Fruit fly (Drosophila melanogaster) whole organism, embryonic: Measurements from ENCODE around the gene Nubp1.

Experiments
- CG11398 ChIP-seq: fragments of 200-800 bp; sonication (Bioruptor generic); optimal IDR thresholded peaks from 2 replicates; lab custom pipeline; 2016; ENCODE audit warnings: missing biosample characterization, missing genetic modification characterization
- CG11723 ChIP-seq: fragments of 200-800 bp; sonication (Bioruptor generic); optimal IDR thresholded peaks from 2 replicates; lab custom pipeline; 2017; ENCODE audit warnings: missing biosample characterization, mild to moderate bottlenecking, missing genetic modification characterization
- CG15514 ChIP-seq: fragments of 200-800 bp; sonication (Bioruptor generic); optimal IDR thresholded peaks from 3 replicates; lab custom pipeline; 2017; ENCODE audit warnings: missing biosample characterization, missing genetic modification characterization, mild to moderate bottlenecking, moderate library complexity, missing genetic modification reagents
- CG16779 ChIP-seq: fragments of 200-800 bp; sonication (Bioruptor generic); IDR thresholded peaks from 2 replicates; pipeline ENCODE4 v1.3.6; 2022; ENCODE audit warnings: missing biosample characterization, missing genetic modification characterization
- CG16815 ChIP-seq: fragments of 200-800 bp; sonication (Bioruptor generic); optimal IDR thresholded peaks from 3 replicates; lab custom pipeline; 2017; ENCODE audit warnings: missing biosample characterization, mild to moderate bottlenecking, missing genetic modification characterization
- CG17829 ChIP-seq: fragments of 200-800 bp; optimal IDR thresholded peaks from 2 replicates; lab custom pipeline; 2019; ENCODE audit warnings: missing biosample characterization, mild to moderate bottlenecking, missing genetic modification characterization, moderate library complexity
- CG17912 ChIP-seq: fragments of 200-800 bp; sonication (Bioruptor generic); optimal IDR thresholded peaks from 2 replicates; lab custom pipeline; 2018; ENCODE audit warnings: missing biosample characterization, mild to moderate bottlenecking, missing genetic modification characterization
- CG2120 ChIP-seq: fragments of 200-800 bp; sonication (Bioruptor generic); optimal IDR thresholded peaks from 3 replicates; lab custom pipeline; 2016; ENCODE audit warnings: missing biosample characterization, missing genetic modification characterization
- CG2129 ChIP-seq: fragments of 200-800 bp; sonication (Bioruptor generic); IDR thresholded peaks from 2 replicates; pipeline ENCODE4 v1.3.6; 2022; ENCODE audit warnings: missing biosample characterization, missing genetic modification characterization; ENCODE audit not compliant: partially characterized antibody
- CG30403 ChIP-seq: fragments of 200-800 bp; sonication (Bioruptor generic); optimal IDR thresholded peaks from 3 replicates; lab custom pipeline; 2016; ENCODE audit warnings: missing biosample characterization, missing genetic modification characterization
- CG32767 ChIP-seq: fragments of 200-800 bp; sonication (Bioruptor generic); IDR thresholded peaks from 2 replicates; pipeline ENCODE4 v1.3.6; 2022; ENCODE audit warnings: missing biosample characterization, missing genetic modification characterization
- CG33213 ChIP-seq: fragments of 200-800 bp; sonication (Bioruptor generic); optimal IDR thresholded peaks from 3 replicates; lab custom pipeline; 2016; ENCODE audit warnings: missing biosample characterization, missing genetic modification characterization
- CG42726 ChIP-seq: fragments of 200-800 bp; sonication (Bioruptor generic); IDR thresholded peaks from 2 replicates; pipeline ENCODE4 v1.3.6; 2022; ENCODE audit warnings: missing biosample characterization, missing genetic modification characterization; ENCODE audit not compliant: partially characterized antibody
- CG4820 ChIP-seq: fragments of 200-800 bp; sonication (Bioruptor generic); optimal IDR thresholded peaks from 3 replicates; lab custom pipeline; 2016; ENCODE audit warnings: missing biosample characterization, missing genetic modification characterization
- CG4854 ChIP-seq: fragments of 200-800 bp; sonication (Bioruptor generic); optimal IDR thresholded peaks from 2 replicates; lab custom pipeline; 2016; ENCODE audit warnings: missing biosample characterization, missing genetic modification characterization, inconsistent platforms
- CG7928 ChIP-seq: fragments of 200-800 bp; sonication (Bioruptor generic); optimal IDR thresholded peaks from 2 replicates; lab custom pipeline; 2017; ENCODE audit warnings: missing biosample characterization, mild to moderate bottlenecking, missing genetic modification characterization
- CG9817 ChIP-seq: fragments of 200-800 bp; sonication (Bioruptor generic); optimal IDR thresholded peaks from 2 replicates; lab custom pipeline; 2018; ENCODE audit warnings: missing biosample characterization, mild to moderate bottlenecking, missing genetic modification characterization, moderate library complexity
- Fer3 ChIP-seq: fragments of 200-800 bp; sonication (Bioruptor generic); optimal IDR thresholded peaks from 2 replicates; lab custom pipeline; 2018; ENCODE audit warnings: missing biosample characterization, mild to moderate bottlenecking, missing genetic modification characterization, moderate library complexity
- GATAe ChIP-seq: fragments of 200-800 bp; sonication (Bioruptor generic); conservative IDR thresholded peaks from 2 replicates; pipeline ENCODE4 v1.3.6; 2022; ENCODE audit warnings: missing biosample characterization, missing genetic modification characterization
- Hey ChIP-seq: fragments of 200-800 bp; sonication (Bioruptor generic); optimal IDR thresholded peaks from 3 replicates; lab custom pipeline; 2018; ENCODE audit warnings: missing biosample characterization, mild to moderate bottlenecking, missing genetic modification characterization
- MBD-R2 ChIP-seq: fragments of 200-800 bp; sonication (Bioruptor generic); IDR thresholded peaks from 2 replicates; pipeline ENCODE4 v1.3.6; 2022; ENCODE audit warnings: missing biosample characterization, missing genetic modification characterization
- Nf-YC ChIP-seq: fragments of 200-800 bp; optimal IDR thresholded peaks from 3 replicates; lab custom pipeline; 2019; ENCODE audit warnings: missing biosample characterization, mild to moderate bottlenecking, missing genetic modification characterization, moderate library complexity
- Oaz ChIP-seq: fragments of 200-800 bp; sonication (Bioruptor generic); IDR thresholded peaks from 2 replicates; pipeline ENCODE4 v1.3.6; 2022; ENCODE audit warnings: missing biosample characterization, missing genetic modification characterization
- Optix ChIP-seq: fragments of 200-800 bp; sonication (Bioruptor generic); IDR thresholded peaks from 3 replicates; pipeline ENCODE4 v1.3.6; 2022; ENCODE audit warnings: missing biosample characterization, missing genetic modification characterization
- Scr ChIP-seq: fragments of 200-800 bp; sonication (Bioruptor generic); IDR thresholded peaks from 2 replicates; pipeline ENCODE4 v1.3.6; 2022; ENCODE audit warnings: missing biosample characterization, missing genetic modification characterization; ENCODE audit not compliant: partially characterized antibody
- Sox100B ChIP-seq: fragments of 200-800 bp; sonication (Bioruptor generic); optimal IDR thresholded peaks from 3 replicates; lab custom pipeline; 2018; ENCODE audit warnings: missing biosample characterization, mild to moderate bottlenecking, missing genetic modification characterization
- aop ChIP-seq: fragments of 200-800 bp; sonication (Bioruptor generic); IDR thresholded peaks from 2 replicates; pipeline ENCODE4 v1.3.6; 2022; ENCODE audit warnings: missing biosample characterization, missing genetic modification characterization
- caup ChIP-seq: fragments of 200-800 bp; sonication (Bioruptor generic); optimal IDR thresholded peaks from 3 replicates; lab custom pipeline; 2017; ENCODE audit warnings: missing biosample characterization, mild to moderate bottlenecking, missing genetic modification characterization, moderate library complexity; ENCODE audit not compliant: severe bottlenecking
- crp ChIP-seq, 2 experiments: fragments of 200-800 bp; sonication (Bioruptor generic); optimal IDR thresholded peaks; 2 replicates in 1 of 2; 3 replicates in 1 of 2; lab custom pipeline; 2017; ENCODE audit warnings: missing biosample characterization in 2 of 2, missing genetic modification characterization in 2 of 2, mild to moderate bottlenecking in 1 of 2, moderate library complexity in 1 of 2
- eve ChIP-seq, 2 experiments: fragments of >200 bp; optimal IDR thresholded peaks; 2 replicates each; lab custom pipeline; 2017; ENCODE audit warnings: missing biosample characterization in 2 of 2, missing genetic modification characterization in 2 of 2
- exex ChIP-seq: fragments of 200-800 bp; sonication (Bioruptor generic); optimal IDR thresholded peaks from 4 replicates; lab custom pipeline; 2018; ENCODE audit warnings: missing biosample characterization, mild to moderate bottlenecking, missing genetic modification characterization, moderate library complexity
- fd102C ChIP-seq: fragments of 200-800 bp; sonication (Bioruptor generic); optimal IDR thresholded peaks from 2 replicates; lab custom pipeline; 2018; ENCODE audit warnings: missing biosample characterization, mild to moderate bottlenecking, missing genetic modification characterization, moderate library complexity
- fu2 ChIP-seq: fragments of 200-800 bp; sonication (Bioruptor generic); optimal IDR thresholded peaks from 2 replicates; lab custom pipeline; 2016; ENCODE audit warnings: missing biosample characterization, missing genetic modification characterization
- gce ChIP-seq: fragments of 200-800 bp; sonication (Bioruptor generic); IDR thresholded peaks from 3 replicates; pipeline ENCODE4 v1.3.6; 2022; ENCODE audit warnings: missing biosample characterization, missing genetic modification characterization
- h ChIP-seq: fragments of >200 bp; optimal IDR thresholded peaks from 2 replicates; lab custom pipeline; 2017
- hb ChIP-seq: fragments of 200-800 bp; sonication (Bioruptor generic); IDR thresholded peaks from 3 replicates; pipeline ENCODE4 v1.3.6; 2022; ENCODE audit warnings: missing biosample characterization, missing genetic modification characterization; ENCODE audit not compliant: partially characterized antibody
- hbn ChIP-seq: fragments of 200-800 bp; sonication (Bioruptor generic); IDR thresholded peaks from 2 replicates; pipeline ENCODE4 v1.3.6; 2022; ENCODE audit warnings: missing biosample characterization, missing genetic modification characterization; ENCODE audit not compliant: partially characterized antibody
- mld ChIP-seq: fragments of 200-800 bp; sonication (Bioruptor generic); IDR thresholded peaks from 3 replicates; pipeline ENCODE4 v1.3.6; 2022; ENCODE audit warnings: missing biosample characterization, missing genetic modification characterization; ENCODE audit not compliant: partially characterized antibody
- oc ChIP-seq: fragments of 200-800 bp; sonication (Bioruptor generic); optimal IDR thresholded peaks from 2 replicates; lab custom pipeline; 2018; ENCODE audit warnings: missing biosample characterization, mild to moderate bottlenecking, missing genetic modification characterization, moderate library complexity
- salm ChIP-seq: fragments of 200-800 bp; sonication (Bioruptor generic); optimal IDR thresholded peaks from 2 replicates; lab custom pipeline; 2018; ENCODE audit warnings: missing biosample characterization, mild to moderate bottlenecking, missing genetic modification characterization
- schlank ChIP-seq: fragments of 200-800 bp; sonication (Bioruptor generic); optimal IDR thresholded peaks from 2 replicates; lab custom pipeline; 2018; ENCODE audit warnings: missing biosample characterization, mild to moderate bottlenecking, missing genetic modification characterization
- shn ChIP-seq: fragments of 200-800 bp; sonication (Bioruptor generic); optimal IDR thresholded peaks from 3 replicates; lab custom pipeline; 2016; ENCODE audit warnings: missing biosample characterization, missing genetic modification characterization
- sna ChIP-seq: fragments of 200-800 bp; sonication (Bioruptor generic); IDR thresholded peaks from 2 replicates; pipeline ENCODE4 v1.3.6; 2022; ENCODE audit warnings: missing biosample characterization, missing genetic modification characterization; ENCODE audit not compliant: partially characterized antibody
- ssp ChIP-seq: fragments of 200-800 bp; sonication (Bioruptor generic); IDR thresholded peaks from 2 replicates; pipeline ENCODE4 v1.3.6; 2022; ENCODE audit warnings: missing biosample characterization, missing genetic modification characterization
- tap ChIP-seq: fragments of 200-800 bp; optimal IDR thresholded peaks from 3 replicates; lab custom pipeline; 2019; ENCODE audit warnings: missing biosample characterization, mild to moderate bottlenecking, missing genetic modification characterization, moderate library complexity
- unc-4 ChIP-seq: fragments of 200-800 bp; sonication (Bioruptor generic); IDR thresholded peaks from 2 replicates; pipeline ENCODE4 v1.3.6; 2022; ENCODE audit warnings: missing biosample characterization, missing genetic modification characterization; ENCODE audit not compliant: partially characterized antibody
- zf30C ChIP-seq: fragments of 200-800 bp; sonication (Bioruptor generic); optimal IDR thresholded peaks from 3 replicates; lab custom pipeline; 2018; ENCODE audit warnings: missing biosample characterization, mild to moderate bottlenecking, missing genetic modification characterization

The Nubp1 gene

DNA sequence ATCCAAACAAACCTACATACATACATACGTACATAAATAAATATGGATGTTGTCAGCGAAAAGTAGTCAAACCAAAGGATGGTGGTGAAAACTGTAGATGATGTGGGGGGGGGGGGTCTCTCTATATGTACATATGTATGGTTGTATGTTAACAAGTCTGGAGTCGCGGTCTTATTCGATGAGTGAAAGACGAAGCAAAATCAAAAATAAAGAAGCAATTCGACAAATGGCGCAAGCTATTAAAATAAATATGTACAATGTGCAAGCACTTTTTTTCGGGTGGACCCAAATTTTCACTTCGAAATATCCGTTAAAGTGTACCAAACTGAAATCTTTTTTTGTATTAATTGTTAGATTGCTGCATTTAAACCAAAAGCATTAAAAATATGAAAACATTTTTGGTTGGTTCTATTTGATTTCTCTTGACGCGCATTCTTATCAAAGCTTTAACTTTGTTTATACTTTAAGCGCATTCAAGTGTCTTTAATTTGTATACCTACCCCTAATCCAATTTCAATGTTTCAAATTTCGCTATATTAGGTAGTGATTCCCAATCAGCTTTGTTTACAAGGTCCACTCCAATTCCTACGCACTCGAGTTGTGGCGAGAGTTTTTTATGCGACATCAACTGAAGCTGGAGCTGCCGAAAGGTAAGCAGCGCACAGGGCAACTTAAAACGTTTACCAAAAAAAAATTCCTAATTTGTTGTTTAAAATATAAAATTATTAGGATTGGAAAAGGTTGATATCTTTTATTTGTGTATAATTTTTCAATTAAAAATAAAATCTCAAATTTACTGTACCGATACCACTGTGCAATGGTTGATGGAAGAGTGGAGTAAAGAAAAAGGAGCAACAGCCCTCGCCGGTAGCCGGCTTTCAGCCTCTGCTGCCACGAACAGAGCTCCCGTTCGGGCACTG is 48.1 kb upstream of the Nubp1 start, which contains the start of gene CG31807 (continued):
- no peak for TF ChIP-seq fd102C (GFP tag; lab: Kevin White, UChicago)
- no peak for TF ChIP-seq exex (tag; lab: Kevin White, UChicago)
- peak; percentile 57; the same call in 1 of the 3 replicates for TF ChIP-seq Optix
- TF ChIP-seq shn, result peak; percentile 75
- peak; percentile 40 for TF ChIP-seq schlank (tag; lab: Kevin White, UChicago)
- TF ChIP-seq CG16815 (GFP tag; lab: Kevin White, UChicago), result peak; percentile 33
- TF ChIP-seq fu2 (GFP tag; lab: Kevin White, UChicago), result peak; percentile 27
- TF ChIP-seq CG4854 (GFP tag; lab: Kevin White, UChicago), result peak; percentile 25
- no peak for TF ChIP-seq zf30C (GFP tag; lab: Kevin White, UChicago)
- peak; percentile 47 for TF ChIP-seq Nf-YC
- TF ChIP-seq salm (tag; lab: Kevin White, UChicago), result peak; percentile 80
- TF ChIP-seq CG2129 (GFP tag; lab: Robert Waterston, UW), result no peak
- no peak for TF ChIP-seq GATAe
- peak in 1 of 2 experiments; percentile 88 for TF ChIP-seq eve (GFP tag; optimal IDR thresholded peaks at IDR 0.05; lab: Kevin White, UChicago)
- TF ChIP-seq CG30403, result peak; percentile 51
- no peak for TF ChIP-seq hbn (GFP tag; lab: Robert Waterston, UW)
- TF ChIP-seq Fer3, result peak; percentile 66
- TF ChIP-seq CG17829, result peak; percentile 79
- TF ChIP-seq CG11398 (GFP tag; lab: Kevin White, UChicago), result no peak
- 0 out of 3 replicates have a peak, but pooled peaks have one; percentile 42 for TF ChIP-seq gce (GFP tag; lab: Robert Waterston, UW)
- TF ChIP-seq CG16779 (GFP tag; lab: Robert Waterston, UW), result no peak
- TF ChIP-seq hb (GFP tag; lab: Robert Waterston, UW), result no peak
- no peak for TF ChIP-seq MBD-R2
- peak; percentile 48 for TF ChIP-seq CG4820 (GFP tag; lab: Kevin White, UChicago)
- peak in 1 of 2 experiments; percentile 2 for TF ChIP-seq crp (GFP tag; optimal IDR thresholded peaks at IDR 0.05; lab: Kevin White, UChicago)
- TF ChIP-seq CG33213 (GFP tag; lab: Kevin White, UChicago), result peak; percentile 16
- no peak for TF ChIP-seq caup
- TF ChIP-seq CG15514 (GFP tag; lab: Kevin White, UChicago), result peak; percentile 60
- TF ChIP-seq sna (GFP tag; lab: Robert Waterston, UW), result no peak
- no peak for TF ChIP-seq CG7928 (GFP tag; lab: Kevin White, UChicago)
- TF ChIP-seq Oaz (GFP tag; lab: Robert Waterston, UW), result no peak
- TF ChIP-seq CG42726 (GFP tag; lab: Robert Waterston, UW), result no peak
- TF ChIP-seq CG32767 (GFP tag; lab: Robert Waterston, UW), result no peak
- peak; percentile 2 for TF ChIP-seq CG17912 (GFP tag; lab: Kevin White, UChicago)
- no peak for TF ChIP-seq Scr
- peak; percentile 73 for TF ChIP-seq CG2120 (GFP tag; lab: Kevin White, UChicago)
- TF ChIP-seq ssp (GFP tag; lab: Robert Waterston, UW), result 0 out of 2 replicates have a peak, but pooled peaks have one; percentile 18
- peak; percentile 50 for TF ChIP-seq tap
- no peak for TF ChIP-seq h
- TF ChIP-seq aop, result no peak
- peak; percentile 63 for TF ChIP-seq CG11723 (GFP tag; lab: Kevin White, UChicago)
- TF ChIP-seq oc, result peak; percentile 65
- peak; percentile 55 for TF ChIP-seq CG9817 (tag; lab: Kevin White, UChicago)
- no peak for TF ChIP-seq Hey
- no peak for TF ChIP-seq mld
- no peak for TF ChIP-seq unc-4
- TF ChIP-seq Sox100B (GFP tag; lab: Kevin White, UChicago), result peak; percentile 70
